Worm (Caenorhabditis elegans): ENCODE data around the gene sdz-18.

The sdz-18 gene

DNA sequence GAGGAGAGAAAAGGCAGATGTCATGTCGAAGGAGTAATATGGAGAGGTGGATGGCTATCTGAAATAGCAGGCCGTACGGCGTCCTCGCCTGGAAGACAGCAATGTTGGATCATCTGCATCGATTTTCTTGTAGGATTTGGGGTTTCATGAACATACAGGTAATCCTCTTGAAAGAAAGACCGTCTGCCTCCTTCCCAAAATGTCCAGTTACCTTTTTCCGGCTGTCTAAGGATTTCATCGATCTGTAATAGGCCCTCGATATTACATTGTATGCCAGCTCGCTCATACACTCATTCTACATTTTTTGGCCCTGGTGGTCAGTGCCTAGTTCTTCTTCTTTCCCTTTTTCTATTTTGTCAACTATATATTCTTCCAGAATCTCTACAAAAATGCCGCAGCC lies 16.1 kb upstream of the sdz-18 start, which contains the start of the genes fbxb-5 and btb-8:
TSS of gene fbxb-5 (minus strand) at position 101 of the 400 bp plus-strand sequence.
TSS of gene btb-8 (plus strand) at position 377 of the 400 bp plus-strand sequence.
- no peak for TF ChIP-seq lin-39 (tag; optimal IDR thresholded peaks at IDR 0.05)
- no peak for TF ChIP-seq lsy-12 (tag; optimal IDR thresholded peaks at IDR 0.05)
- TF ChIP-seq elt-2 (tag; optimal IDR thresholded peaks at IDR 0.05), result no peak
- no peak for TF ChIP-seq zag-1 (tag; optimal IDR thresholded peaks at IDR 0.05)
- no peak for TF ChIP-seq egl-5 (tag; optimal IDR thresholded peaks at IDR 0.05)
- TF ChIP-seq lin-15B (tag; optimal IDR thresholded peaks at IDR 0.05), result no peak
- no peak for TF ChIP-seq egl-27 (tag; optimal IDR thresholded peaks at IDR 0.05)
- TF ChIP-seq ZK546.5 (tag; optimal IDR thresholded peaks at IDR 0.05), result no peak
- no peak for TF ChIP-seq fkh-2 (tag; optimal IDR thresholded peaks at IDR 0.05)

ce11 chrII:1719153-1719552 lies 12.9 kb upstream of the sdz-18 start, which contains the start of gene fbxb-48:
Gene fbxb-48, minus strand, starts transcription at chrII:1719253.
- no peak for TF ChIP-seq nhr-43 (tag; optimal IDR thresholded peaks at IDR 0.05; ENCODE audit: poor library complexity, severe bottlenecking)

- TF ChIP-seq egl-5 (tag; optimal IDR thresholded peaks at IDR 0.05) (no peak), nhr-76 (tag; optimal IDR thresholded peaks at IDR 0.05) (no peak), sea-2 (GFP tag; optimal IDR thresholded peaks at IDR 0.05) (no peak), jun-1 (tag; optimal IDR thresholded peaks at IDR 0.05) (no peak), nhr-237 (tag; optimal IDR thresholded peaks at IDR 0.05) (no peak), ceh-16 (tag; optimal IDR thresholded peaks at IDR 0.05) (no peak)
Measured at ce11 chrII:1714772-1715353, 8.6 kb upstream of the sdz-18 start, which contains the start of gene btb-6. Gene btb-6, plus strand, starts transcription at chrII:1715303.

- TF ChIP-seq fkh-10 (GFP tag; optimal IDR thresholded peaks at IDR 0.05) (no peak), egl-5 (tag; optimal IDR thresholded peaks at IDR 0.05) (no peak), lin-39 (tag; optimal IDR thresholded peaks at IDR 0.05) (no peak), jun-1 (tag; optimal IDR thresholded peaks at IDR 0.05) (no peak), unc-62 (GFP tag; optimal IDR thresholded peaks at IDR 0.05) (no peak), ztf-4 (tag; optimal IDR thresholded peaks at IDR 0.05) (no peak), nhr-23 (tag; optimal IDR thresholded peaks at IDR 0.05) (no peak), aly-2 (tag; optimal IDR thresholded peaks at IDR 0.05) (no peak), ceh-28 (tag; optimal IDR thresholded peaks at IDR 0.05) (no peak), fkh-2 (tag; optimal IDR thresholded peaks at IDR 0.05) (no peak), nhr-76 (tag; optimal IDR thresholded peaks at IDR 0.05) (no peak), nhr-67 (tag; optimal IDR thresholded peaks at IDR 0.05) (no peak)
Measured at ce11 chrII:1712938-1713337, 6.7 kb upstream of the sdz-18 start, which contains the start of gene btb-7. Gene btb-7, plus strand, starts transcription at chrII:1713238.

ce11 chrII:1709959-1710358 lies 3.7 kb upstream of the sdz-18 start, which contains the start of gene fbxa-184:
Gene fbxa-184, plus strand, starts transcription at chrII:1710259.
- TF ChIP-seq nhr-28 (tag; optimal IDR thresholded peaks at IDR 0.05), result no peak
- TF ChIP-seq daf-12 (tag; optimal IDR thresholded peaks at IDR 0.05), result no peak
- no peak for TF ChIP-seq hmg-11 (tag; optimal IDR thresholded peaks at IDR 0.05)
- no peak for TF ChIP-seq nhr-237 (tag; optimal IDR thresholded peaks at IDR 0.05)
- no peak for TF ChIP-seq fkh-2 (tag; optimal IDR thresholded peaks at IDR 0.05)
- no peak for TF ChIP-seq mml-1 (tag; optimal IDR thresholded peaks at IDR 0.05)
- TF ChIP-seq nhr-77 (tag; optimal IDR thresholded peaks at IDR 0.05), result no peak

ce11 chrII:1703363-1703762 lies 2.9 kb downstream of the sdz-18 start, which contains the start of gene fbxb-47:
Gene fbxb-47, minus strand, starts transcription at chrII:1703463.
- TF ChIP-seq jun-1 (tag; optimal IDR thresholded peaks at IDR 0.05), result no peak

ce11 chrII:1695861-1696260 lies 10.4 kb downstream of the sdz-18 start, which contains the start of gene F58E1.13:
Gene F58E1.13, minus strand, starts transcription at chrII:1695872.
- TF ChIP-seq unc-39 (tag; optimal IDR thresholded peaks at IDR 0.05) (no peak), pqm-1 (tag; optimal IDR thresholded peaks at IDR 0.05) (no peak), ceh-82 (tag; optimal IDR thresholded peaks at IDR 0.05) (no peak), fkh-2 (tag; optimal IDR thresholded peaks at IDR 0.05) (no peak), ceh-9 (tag; optimal IDR thresholded peaks at IDR 0.05) (no peak), unc-62 (GFP tag; optimal IDR thresholded peaks at IDR 0.05) (no peak), lin-39 (tag; optimal IDR thresholded peaks at IDR 0.05) (no peak), aly-2 (tag; optimal IDR thresholded peaks at IDR 0.05) (no peak), nfya-1 (tag; optimal IDR thresholded peaks at IDR 0.05; ENCODE audit: insufficient read depth) (no peak), tbx-2 (tag; optimal IDR thresholded peaks at IDR 0.05) (no peak), nhr-237 (tag; optimal IDR thresholded peaks at IDR 0.05) (no peak)
